Worm (Caenorhabditis elegans) whole organism, L2 larva: ENCODE data around the gene rpb-9.
A peak's percentile ranks its signal among the peaks of the same experiment; 100 is the strongest.

ENCODE experiments used
- C34F6.9 ChIP-seq: fragments of 150-350 bp; optimal IDR thresholded peaks from 2 replicates; lab custom pipeline; 2014; ENCODE audit warnings: missing biosample characterization, missing genetic modification characterization
- F13H6.1 ChIP-seq: sonication (generic microtip); optimal IDR thresholded peaks from 2 replicates; lab custom pipeline; 2016; ENCODE audit warnings: missing genetic modification characterization, missing compliant biosample characterization
- R02D3.7 ChIP-seq: fragments of 150-350 bp; optimal IDR thresholded peaks from 2 replicates; lab custom pipeline; 2014; ENCODE audit warnings: missing biosample characterization, missing genetic modification characterization
- Y55F3AM.14 ChIP-seq: fragments of 200-800 bp; sonication (Bioruptor generic); optimal IDR thresholded peaks from 2 replicates; lab custom pipeline; 2018; ENCODE audit warnings: mild to moderate bottlenecking, missing genetic modification characterization, missing compliant biosample characterization
- ZK546.5 ChIP-seq: sonication (generic microtip); optimal IDR thresholded peaks from 2 replicates; lab custom pipeline; 2017; ENCODE audit warnings: missing biosample characterization, missing genetic modification characterization
- alr-1 ChIP-seq: fragments of 150-350 bp; optimal IDR thresholded peaks from 2 replicates; lab custom pipeline; 2014; ENCODE audit warnings: missing biosample characterization, missing genetic modification characterization
- aly-2 ChIP-seq: fragments of 150-350 bp; optimal IDR thresholded peaks from 2 replicates; lab custom pipeline; 2014; ENCODE audit warnings: missing biosample characterization, missing genetic modification characterization
- ama-1 ChIP-seq: fragments of 150-350 bp; optimal IDR thresholded peaks from 2 replicates; lab custom pipeline; 2018; ENCODE audit warnings: inconsistent platforms
- blmp-1 ChIP-seq: sonication (generic microtip); optimal IDR thresholded peaks from 2 replicates; lab custom pipeline; 2017; ENCODE audit warnings: missing genetic modification characterization, mild to moderate bottlenecking, missing compliant biosample characterization, antibody characterized with exemption, moderate library complexity; ENCODE audit not compliant: insufficient read depth
- ceh-16 ChIP-seq: fragments of 150-350 bp; optimal IDR thresholded peaks from 2 replicates; lab custom pipeline; 2014; ENCODE audit warnings: missing biosample characterization, missing genetic modification characterization
- ceh-82 ChIP-seq: fragments of 150-350 bp; optimal IDR thresholded peaks from 2 replicates; lab custom pipeline; 2014; ENCODE audit warnings: missing biosample characterization, missing genetic modification characterization
- crh-2 ChIP-seq: sonication (generic microtip); optimal IDR thresholded peaks from 2 replicates; lab custom pipeline; 2017; ENCODE audit warnings: missing biosample characterization, missing genetic modification characterization
- egl-27 ChIP-seq: sonication (generic microtip); optimal IDR thresholded peaks from 3 replicates; lab custom pipeline; 2017; ENCODE audit warnings: missing biosample characterization, missing genetic modification reagents, missing genetic modification characterization
- elt-1 ChIP-seq: fragments of 150-350 bp; optimal IDR thresholded peaks from 2 replicates; lab custom pipeline; 2014; ENCODE audit warnings: missing biosample characterization, missing genetic modification characterization
- elt-3 ChIP-seq: sonication (generic microtip); optimal IDR thresholded peaks from 2 replicates; lab custom pipeline; 2017; ENCODE audit warnings: missing biosample characterization, missing genetic modification characterization
- fos-1 ChIP-seq: fragments of 150-350 bp; optimal IDR thresholded peaks from 2 replicates; lab custom pipeline; 2014; ENCODE audit warnings: missing biosample characterization, missing genetic modification characterization
- gmeb-1 ChIP-seq: fragments of 150-350 bp; optimal IDR thresholded peaks from 2 replicates; lab custom pipeline; 2014; ENCODE audit warnings: missing biosample characterization, missing genetic modification characterization
- lin-11 ChIP-seq: fragments of 150-350 bp; sonication (generic microtip); optimal IDR thresholded peaks from 2 replicates; lab custom pipeline; 2014; ENCODE audit warnings: missing biosample characterization, missing genetic modification characterization, inconsistent platforms, mixed read lengths
- lin-13 ChIP-seq: fragments of 150-350 bp; optimal IDR thresholded peaks from 2 replicates; lab custom pipeline; 2014; ENCODE audit warnings: missing biosample characterization, missing genetic modification reagents, missing genetic modification characterization
- lin-39 ChIP-seq: fragments of 150-350 bp; optimal IDR thresholded peaks from 2 replicates; lab custom pipeline; 2014; ENCODE audit warnings: missing biosample characterization, missing genetic modification reagents, missing genetic modification characterization
- lsy-2 ChIP-seq, 2 experiments: fragments of 150-350 bp in 1 of 2; sonication (generic microtip) in 1 of 2; optimal IDR thresholded peaks; 2 replicates each; lab custom pipeline; 2014 to 2017; ENCODE audit warnings: missing biosample characterization in 2 of 2, missing genetic modification characterization in 2 of 2
- mab-5 ChIP-seq: fragments of 150-350 bp; optimal IDR thresholded peaks from 2 replicates; lab custom pipeline; 2014; ENCODE audit warnings: missing biosample characterization, missing genetic modification characterization
- mbf-1 ChIP-seq: sonication (generic microtip); optimal IDR thresholded peaks from 2 replicates; lab custom pipeline; 2017; ENCODE audit warnings: missing biosample characterization, missing genetic modification characterization
- mdl-1 ChIP-seq, 2 experiments: fragments of 150-350 bp in 1 of 2; sonication (generic microtip) in 1 of 2; optimal IDR thresholded peaks; 2 replicates each; lab custom pipeline; 2017; ENCODE audit warnings: missing biosample characterization in 2 of 2, missing genetic modification characterization in 2 of 2
- nhr-10 ChIP-seq: sonication (generic microtip); optimal IDR thresholded peaks from 2 replicates; lab custom pipeline; 2017; ENCODE audit warnings: missing biosample characterization, missing genetic modification characterization
- nhr-11 ChIP-seq: fragments of 150-350 bp; optimal IDR thresholded peaks from 2 replicates; lab custom pipeline; 2014; ENCODE audit warnings: missing biosample characterization, missing genetic modification characterization
- nhr-12 ChIP-seq: fragments of 150-350 bp; optimal IDR thresholded peaks from 2 replicates; lab custom pipeline; 2014; ENCODE audit warnings: missing biosample characterization, missing genetic modification characterization
- nhr-129 ChIP-seq: fragments of 150-350 bp; optimal IDR thresholded peaks from 2 replicates; lab custom pipeline; 2014; ENCODE audit warnings: missing biosample characterization, missing genetic modification characterization
- nhr-21 ChIP-seq: fragments of 150-350 bp; optimal IDR thresholded peaks from 2 replicates; lab custom pipeline; 2014; ENCODE audit warnings: missing biosample characterization, missing genetic modification characterization
- nhr-23 ChIP-seq: fragments of 150-350 bp; optimal IDR thresholded peaks from 2 replicates; lab custom pipeline; 2014; ENCODE audit warnings: missing biosample characterization, missing genetic modification reagents, missing genetic modification characterization
- nhr-237 ChIP-seq: fragments of 150-350 bp; optimal IDR thresholded peaks from 2 replicates; lab custom pipeline; 2014; ENCODE audit warnings: missing biosample characterization, missing genetic modification characterization
- nhr-25 ChIP-seq: fragments of 150-350 bp; sonication (generic microtip); optimal IDR thresholded peaks from 3 replicates; lab custom pipeline; 2014; ENCODE audit warnings: missing biosample characterization, missing genetic modification characterization
- nhr-6 ChIP-seq: fragments of 150-350 bp; optimal IDR thresholded peaks from 2 replicates; lab custom pipeline; 2014; ENCODE audit warnings: missing biosample characterization, missing genetic modification characterization
- nhr-77 ChIP-seq: fragments of 150-350 bp; optimal IDR thresholded peaks from 2 replicates; lab custom pipeline; 2014; ENCODE audit warnings: missing biosample characterization, missing genetic modification characterization
- sem-4 ChIP-seq: fragments of 150-350 bp; optimal IDR thresholded peaks from 2 replicates; lab custom pipeline; 2014; ENCODE audit warnings: missing biosample characterization, missing genetic modification reagents, missing genetic modification characterization
- skn-1 ChIP-seq: sonication (generic microtip); optimal IDR thresholded peaks from 2 replicates; lab custom pipeline; 2017; ENCODE audit warnings: missing biosample characterization, missing genetic modification characterization
- sma-3 ChIP-seq: sonication (generic microtip); optimal IDR thresholded peaks from 2 replicates; lab custom pipeline; 2016; ENCODE audit warnings: missing genetic modification reagents, missing genetic modification characterization, missing compliant biosample characterization
- sma-9 ChIP-seq, 2 experiments: fragments of 150-350 bp in 1 of 2; sonication (generic microtip) in 1 of 2; optimal IDR thresholded peaks; 2 replicates each; lab custom pipeline; 2014 to 2016; ENCODE audit warnings: missing genetic modification characterization in 2 of 2, mild to moderate bottlenecking in 1 of 2, missing biosample characterization in 1 of 2, missing compliant biosample characterization in 1 of 2, missing genetic modification reagents in 1 of 2, moderate library complexity in 1 of 2
- snpc-4 ChIP-seq: fragments of 150-350 bp; optimal IDR thresholded peaks from 2 replicates; lab custom pipeline; 2014; ENCODE audit warnings: missing biosample characterization, missing genetic modification characterization
- unc-39 ChIP-seq: fragments of 150-350 bp; optimal IDR thresholded peaks from 2 replicates; lab custom pipeline; 2014; ENCODE audit warnings: missing biosample characterization, missing genetic modification characterization
- unc-55 ChIP-seq: fragments of 150-350 bp; sonication (generic microtip); optimal IDR thresholded peaks from 3 replicates; lab custom pipeline; 2014; ENCODE audit warnings: missing biosample characterization, missing genetic modification reagents, missing genetic modification characterization
- unc-62 ChIP-seq: fragments of 150-350 bp; optimal IDR thresholded peaks from 2 replicates; lab custom pipeline; 2014; ENCODE audit warnings: missing biosample characterization, missing genetic modification reagents, missing genetic modification characterization
- zag-1 ChIP-seq: fragments of 150-350 bp; optimal IDR thresholded peaks from 2 replicates; lab custom pipeline; 2014; ENCODE audit warnings: missing biosample characterization, missing genetic modification characterization
- ztf-1 ChIP-seq: fragments of 200-800 bp; sonication (Bioruptor generic); conservative IDR thresholded peaks from 2 replicates; pipeline ENCODE4 v1.3.6; 2022; ENCODE audit warnings: missing genetic modification characterization, missing compliant biosample characterization
- ztf-4 ChIP-seq: fragments of 150-350 bp; optimal IDR thresholded peaks from 2 replicates; lab custom pipeline; 2014; ENCODE audit warnings: missing biosample characterization, missing genetic modification characterization

rpb-9 gene

DNA sequence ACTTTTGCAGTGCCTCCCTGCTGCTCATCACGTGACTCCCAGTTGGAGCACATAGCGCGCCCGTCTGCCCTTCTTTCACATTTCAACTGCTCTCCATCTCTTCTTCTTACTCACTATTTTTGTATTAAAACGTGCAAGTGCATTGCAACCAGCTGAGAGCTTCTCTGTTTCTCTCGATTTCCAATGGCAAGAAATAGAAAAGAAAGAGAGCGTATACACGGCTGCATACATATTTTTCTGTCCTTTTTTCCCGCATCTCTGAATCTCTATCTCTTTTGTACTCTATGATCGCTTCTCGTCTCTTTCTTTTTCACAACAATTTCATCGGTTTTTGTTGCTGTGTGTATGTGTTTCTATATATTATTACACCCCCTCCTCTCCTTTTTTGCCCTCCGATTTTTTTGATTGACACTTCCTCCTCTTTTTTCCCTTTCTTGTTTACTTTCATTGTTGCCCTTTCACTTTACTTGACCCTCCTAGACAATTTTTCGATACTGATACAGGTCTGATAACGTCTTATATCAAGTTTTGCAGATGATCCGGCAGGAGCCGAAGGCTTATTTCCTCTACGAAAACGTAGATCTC is 11.1 kb downstream of the rpb-9 start, which contains the start of gene Y97E10AR.1:
Gene Y97E10AR.1 (plus strand): TSS at position 535 of the 585 bp plus-strand sequence.
- TF ChIP-seq elt-1 (tag; lab: Kevin White, UChicago) (no peak), fos-1 (tag; lab: Kevin White, UChicago) (peak; percentile 94), Y55F3AM.14 (peak; percentile 94), unc-62 (GFP tag; lab: Kevin White, UChicago) (no peak), mbf-1 (tag; lab: Kevin White, UChicago) (no peak), ama-1 (no peak), mdl-1 (tag; optimal IDR thresholded peaks at IDR 0.05; lab: Kevin White, UChicago) (peak in 1 of 2 experiments; percentile 86), lin-11 (tag; lab: Kevin White, UChicago) (peak; percentile 4), R02D3.7 (tag; lab: Kevin White, UChicago) (no peak), nhr-237 (tag; lab: Kevin White, UChicago) (no peak), sma-3 (GFP tag; lab: Kevin White, UChicago) (peak; percentile 29), gmeb-1 (tag; lab: Kevin White, UChicago) (no peak), mab-5 (tag; lab: Kevin White, UChicago) (peak; percentile 73), ceh-82 (tag; lab: Kevin White, UChicago) (no peak), unc-39 (tag; lab: Kevin White, UChicago) (no peak), egl-27 (tag; lab: Kevin White, UChicago) (peak; percentile 73), nhr-10 (no peak), nhr-77 (no peak), skn-1 (tag; lab: Kevin White, UChicago) (peak; percentile 15), ztf-4 (tag; lab: Kevin White, UChicago) (peak; percentile 60), nhr-129 (tag; lab: Kevin White, UChicago) (peak; percentile 89), nhr-6 (tag; lab: Kevin White, UChicago) (peak; percentile 65), F13H6.1 (tag; lab: Kevin White, UChicago) (peak; percentile 93), lsy-2 (tag; optimal IDR thresholded peaks at IDR 0.05; lab: Kevin White, UChicago) (peak; percentile 33 to 84), unc-55 (GFP tag; lab: Kevin White, UChicago) (peak; percentile 96), crh-2 (tag; lab: Kevin White, UChicago) (peak; percentile 83), ztf-1 (GFP tag; lab: Robert Waterston, UW) (no peak), sem-4 (tag; lab: Kevin White, UChicago) (peak; percentile 31), nhr-25 (tag; lab: Kevin White, UChicago) (no peak), aly-2 (tag; lab: Kevin White, UChicago) (no peak), sma-9 (GFP tag; optimal IDR thresholded peaks at IDR 0.05; lab: Kevin White, UChicago) (peak; percentile 93), sma-9 (tag; optimal IDR thresholded peaks at IDR 0.05; lab: Kevin White, UChicago) (no peak), nhr-23 (tag; lab: Kevin White, UChicago) (no peak), C34F6.9 (peak; percentile 98), snpc-4 (tag; lab: Kevin White, UChicago) (peak; percentile 71), elt-3 (tag; lab: Kevin White, UChicago) (no peak), lin-39 (tag; lab: Kevin White, UChicago) (no peak), nhr-11 (tag; lab: Kevin White, UChicago) (no peak), nhr-21 (tag; lab: Kevin White, UChicago) (no peak), zag-1 (tag; lab: Kevin White, UChicago) (peak; percentile 79), alr-1 (tag; lab: Kevin White, UChicago) (no peak), blmp-1 (tag; lab: Kevin White, UChicago) (peak; percentile 92), lin-13 (peak; percentile 46)

DNA sequence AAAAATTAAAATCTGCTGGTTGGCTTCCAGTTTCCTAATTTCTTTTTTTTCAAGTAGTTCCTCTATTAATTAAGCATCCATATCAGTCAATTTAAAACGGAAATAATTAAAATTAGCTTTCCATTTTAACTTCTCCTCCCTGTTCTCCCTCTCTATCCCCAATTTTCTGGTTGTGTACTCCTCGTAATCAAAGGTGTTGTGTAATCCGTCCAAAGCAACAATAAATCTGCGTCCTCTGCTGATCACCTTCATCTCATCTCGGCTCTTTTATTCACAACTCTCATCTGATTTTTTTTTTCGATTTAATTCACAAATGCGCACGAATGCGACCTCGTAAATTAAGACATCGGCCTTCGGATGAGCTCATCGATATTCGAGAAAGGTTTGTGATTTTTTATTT is 16.3 kb downstream of the rpb-9 start, which contains the start of gene Y97E10AR.2:
Gene Y97E10AR.2 (plus strand): TSS at position 301 of the 400 bp plus-strand sequence.
- TF ChIP-seq zag-1 (tag; lab: Kevin White, UChicago) (no peak), ceh-16 (no peak), alr-1 (tag; lab: Kevin White, UChicago) (no peak), R02D3.7 (tag; lab: Kevin White, UChicago) (no peak), nhr-25 (tag; lab: Kevin White, UChicago) (no peak), ztf-4 (tag; lab: Kevin White, UChicago) (no peak), nhr-12 (no peak), ZK546.5 (tag; lab: Kevin White, UChicago) (no peak), C34F6.9 (no peak), aly-2 (tag; lab: Kevin White, UChicago) (no peak), elt-1 (tag; lab: Kevin White, UChicago) (no peak), egl-27 (tag; lab: Kevin White, UChicago) (no peak), Y55F3AM.14 (no peak), nhr-11 (tag; lab: Kevin White, UChicago) (no peak), nhr-23 (tag; lab: Kevin White, UChicago) (no peak), mab-5 (tag; lab: Kevin White, UChicago) (no peak)
- TF ChIP-seq, all 48 proteins: peak for 0
